Worm (Caenorhabditis elegans): Measurements from ENCODE around the gene ZC53.2.

The ZC53.2 gene

DNA sequence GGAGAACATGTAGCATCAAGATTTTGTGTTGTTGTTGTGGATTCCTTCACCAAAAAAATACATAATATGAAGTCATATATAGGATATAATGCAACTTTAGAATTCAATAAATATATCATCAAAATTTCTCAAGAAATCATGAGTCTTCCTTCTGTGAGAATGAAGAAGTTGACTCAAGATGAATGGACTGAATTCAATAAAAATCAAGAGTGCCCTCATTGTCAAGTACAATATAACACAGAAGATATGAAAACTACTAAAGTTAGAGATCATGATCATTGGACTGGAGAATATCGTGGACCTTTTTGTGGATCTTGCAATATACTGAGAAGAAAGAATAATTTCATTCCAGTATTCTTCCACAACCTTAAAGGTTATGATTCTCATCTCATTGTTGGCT, 11.4 kb upstream of the ZC53.2 start:
- TF ChIP-seq cog-1 (tag; optimal IDR thresholded peaks at IDR 0.05): no peak
- no peak for TF ChIP-seq flt-1 (GFP tag; IDR thresholded peaks at IDR 0.05)
- no peak for TF ChIP-seq ref-1 (GFP tag; conservative IDR thresholded peaks at IDR 0.05)
- no peak for TF ChIP-seq T22C8.4 (GFP tag; IDR thresholded peaks at IDR 0.05)
- TF ChIP-seq ztf-23 (GFP tag; IDR thresholded peaks at IDR 0.05): no peak
- no peak for TF ChIP-seq ztf-29 (GFP tag; IDR thresholded peaks at IDR 0.05)
- no peak for TF ChIP-seq med-1 (GFP tag; optimal IDR thresholded peaks at IDR 0.05; ENCODE audit: insufficient read depth)
- no peak for TF ChIP-seq tab-1 (GFP tag; IDR thresholded peaks at IDR 0.05)
- no peak for TF ChIP-seq klf-2 (GFP tag; conservative IDR thresholded peaks at IDR 0.05)

DNA sequence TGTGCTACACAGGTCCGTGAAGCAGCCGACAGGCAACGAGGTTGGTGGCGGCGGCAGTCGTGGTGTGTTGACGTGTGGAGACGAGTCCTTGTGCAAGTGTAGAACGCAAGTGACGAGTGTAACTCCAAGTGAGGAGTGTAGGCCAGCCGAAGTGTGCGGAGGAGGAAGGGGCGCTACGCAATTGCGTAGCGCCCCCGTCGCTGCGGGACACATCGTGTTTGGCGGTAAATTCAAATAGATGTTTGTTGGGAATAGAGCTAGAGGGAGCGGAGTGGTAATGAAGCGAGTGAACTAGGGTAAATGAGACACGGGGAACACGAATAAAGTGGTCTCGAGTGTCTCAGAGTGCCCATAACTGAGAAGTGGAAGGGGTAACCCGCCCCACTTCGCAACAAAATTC, 9.5 kb upstream of the ZC53.2 start:
- peak; percentile 99 for TF ChIP-seq ztf-23 (GFP tag; IDR thresholded peaks at IDR 0.05)

DNA sequence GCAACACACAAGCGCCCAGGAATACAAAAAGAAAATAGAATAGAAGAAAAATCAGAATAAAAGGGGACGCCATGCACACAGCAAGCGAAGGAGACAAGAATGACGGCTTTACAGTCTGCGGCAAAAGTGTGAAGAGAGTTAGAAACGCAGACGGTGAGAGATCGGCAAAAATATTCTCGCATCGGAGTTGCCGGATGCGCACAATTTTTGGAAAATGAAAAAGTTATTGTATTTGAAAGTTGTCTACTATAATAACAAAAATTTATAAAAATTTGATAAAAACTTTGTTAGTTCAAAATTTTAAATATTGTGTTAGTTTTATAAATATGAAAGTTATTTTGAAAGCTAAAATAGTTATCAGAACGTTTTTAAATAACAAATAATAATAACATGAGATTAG, 1.7 kb downstream of the ZC53.2 start, which contains the start of gene ZC53.22:
TSS of gene ZC53.22 (minus strand) at position 101 of the 400 bp plus-strand sequence.
- TF ChIP-seq cog-1 (tag; optimal IDR thresholded peaks at IDR 0.05): no peak
- TF ChIP-seq med-1 (GFP tag; optimal IDR thresholded peaks at IDR 0.05; ENCODE audit: insufficient read depth): no peak
- TF ChIP-seq ref-1 (GFP tag; conservative IDR thresholded peaks at IDR 0.05): no peak
- TF ChIP-seq ztf-29 (GFP tag; IDR thresholded peaks at IDR 0.05): no peak
- no peak for TF ChIP-seq flt-1 (GFP tag; IDR thresholded peaks at IDR 0.05)
- no peak for TF ChIP-seq ztf-23 (GFP tag; IDR thresholded peaks at IDR 0.05)
- no peak for TF ChIP-seq T22C8.4 (GFP tag; IDR thresholded peaks at IDR 0.05)
- TF ChIP-seq tab-1 (GFP tag; IDR thresholded peaks at IDR 0.05): no peak
- no peak for TF ChIP-seq klf-2 (GFP tag; conservative IDR thresholded peaks at IDR 0.05)

DNA sequence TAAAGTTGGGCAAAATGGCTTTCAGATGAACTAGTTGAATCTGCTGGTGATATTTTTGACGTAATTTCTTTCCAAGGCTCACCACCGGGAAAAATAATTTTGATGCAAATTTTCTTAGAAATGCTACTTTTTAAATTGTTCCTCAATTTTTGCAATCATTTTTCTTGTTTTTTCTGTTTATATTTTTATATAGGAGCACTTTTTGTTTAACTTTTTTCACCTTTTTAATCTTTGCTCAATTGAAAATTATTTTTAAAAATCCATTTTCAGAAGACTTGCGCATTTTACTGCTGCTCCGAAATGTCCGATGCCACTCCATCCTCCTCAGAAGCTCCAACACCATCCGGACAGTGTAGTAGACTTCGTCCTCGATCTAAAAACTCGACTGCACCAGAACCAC, 6.9 kb downstream of the ZC53.2 start, which contains the start of gene dot-1.5:
TSS of gene dot-1.5 (plus strand) at position 301 of the 400 bp plus-strand sequence.
- TF ChIP-seq klf-2 (GFP tag; conservative IDR thresholded peaks at IDR 0.05): no peak
- no peak for TF ChIP-seq ztf-29 (GFP tag; IDR thresholded peaks at IDR 0.05)

DNA sequence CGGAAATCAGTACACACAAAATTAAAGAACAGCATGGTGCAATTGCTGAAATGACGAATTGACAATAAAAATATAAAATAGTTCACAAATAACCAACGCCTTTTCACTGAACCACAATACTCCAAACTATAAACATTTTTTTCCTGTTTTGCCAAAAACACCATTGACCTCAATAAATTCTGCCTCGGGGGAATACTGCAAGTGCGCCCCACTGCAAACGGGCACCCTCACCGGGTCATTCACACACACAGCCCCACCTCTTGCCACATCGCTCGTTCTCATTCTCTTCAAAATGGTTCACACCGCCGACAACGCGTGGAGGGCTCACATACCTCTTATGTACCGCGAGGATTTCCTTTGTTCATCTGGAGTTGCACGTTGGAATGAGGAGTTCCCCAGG, 9.0 kb downstream of the ZC53.2 start, which contains the start of gene rgs-9:
TSS of gene rgs-9 (plus strand) at position 237 of the 400 bp plus-strand sequence.
- TF ChIP-seq T22C8.4 (GFP tag; IDR thresholded peaks at IDR 0.05): no peak
- no peak for TF ChIP-seq klf-2 (GFP tag; conservative IDR thresholded peaks at IDR 0.05)
- no peak for TF ChIP-seq ztf-23 (GFP tag; IDR thresholded peaks at IDR 0.05)
- TF ChIP-seq ref-1 (GFP tag; conservative IDR thresholded peaks at IDR 0.05): no peak
- no peak for TF ChIP-seq flt-1 (GFP tag; IDR thresholded peaks at IDR 0.05)
- no peak for TF ChIP-seq ztf-29 (GFP tag; IDR thresholded peaks at IDR 0.05)

DNA sequence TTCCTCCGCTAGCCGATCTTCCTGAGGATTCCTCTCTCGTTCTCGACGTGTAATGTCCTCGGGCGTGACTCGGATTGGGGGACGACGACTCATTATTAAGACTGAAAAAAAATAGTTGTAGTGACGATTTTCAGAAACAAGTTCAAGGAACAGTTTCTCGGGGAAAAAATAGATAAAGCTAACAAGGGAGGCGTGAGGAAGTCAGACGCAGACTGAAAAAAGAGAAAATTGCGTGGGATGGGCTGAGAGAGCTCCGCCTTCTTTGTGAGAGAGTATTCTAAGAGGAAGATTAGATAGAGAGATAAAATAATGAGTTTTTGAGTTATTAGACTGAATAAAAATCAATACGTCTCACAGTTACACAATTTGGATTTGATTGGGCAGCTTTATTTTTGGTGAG, 10.8 kb downstream of the ZC53.2 start, which contains the start of gene ZC53.1:
TSS of gene ZC53.1 (minus strand) at position 101 of the 400 bp plus-strand sequence.
- TF ChIP-seq T22C8.4 (GFP tag; IDR thresholded peaks at IDR 0.05): no peak
- TF ChIP-seq cog-1 (tag; optimal IDR thresholded peaks at IDR 0.05): no peak
- no peak for TF ChIP-seq ztf-29 (GFP tag; IDR thresholded peaks at IDR 0.05)
- no peak for TF ChIP-seq ref-1 (GFP tag; conservative IDR thresholded peaks at IDR 0.05)
- TF ChIP-seq med-1 (GFP tag; optimal IDR thresholded peaks at IDR 0.05; ENCODE audit: insufficient read depth): no peak
- no peak for TF ChIP-seq klf-2 (GFP tag; conservative IDR thresholded peaks at IDR 0.05)
- TF ChIP-seq ztf-23 (GFP tag; IDR thresholded peaks at IDR 0.05): no peak
- no peak for TF ChIP-seq tab-1 (GFP tag; IDR thresholded peaks at IDR 0.05)
- TF ChIP-seq flt-1 (GFP tag; IDR thresholded peaks at IDR 0.05): no peak

DNA sequence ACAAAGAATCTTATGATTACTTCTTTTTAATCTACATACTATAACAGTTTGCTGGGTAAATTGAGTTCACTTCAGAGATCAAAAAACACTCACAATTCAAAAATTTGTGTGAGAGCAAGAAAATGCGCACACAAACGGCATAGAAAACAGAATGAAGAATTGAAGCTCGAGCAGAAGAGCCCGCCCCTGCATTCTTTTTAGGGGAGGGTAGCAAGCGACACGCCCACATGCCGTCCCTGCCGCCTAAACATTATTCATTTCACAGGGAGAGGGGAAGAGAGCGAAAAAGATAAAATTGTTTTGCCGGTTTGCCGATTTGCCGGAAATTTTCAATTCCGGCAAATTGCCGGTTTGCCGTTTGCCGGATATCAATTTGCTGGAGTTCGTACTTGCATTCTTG, 14.7 kb downstream of the ZC53.2 start:
- TF ChIP-seq T22C8.4 (GFP tag; IDR thresholded peaks at IDR 0.05): peak; percentile 39; the same call in 1 of the 2 replicates
- TF ChIP-seq ztf-23 (GFP tag; IDR thresholded peaks at IDR 0.05): peak; percentile 71
- TF ChIP-seq klf-2 (GFP tag; conservative IDR thresholded peaks at IDR 0.05): no peak
- peak; percentile 8; the same call in 1 of the 2 replicates for TF ChIP-seq flt-1 (GFP tag; IDR thresholded peaks at IDR 0.05)
- 0 out of 2 replicates have a peak, but pooled peaks have one; percentile 48 for TF ChIP-seq tab-1 (GFP tag; IDR thresholded peaks at IDR 0.05)

DNA sequence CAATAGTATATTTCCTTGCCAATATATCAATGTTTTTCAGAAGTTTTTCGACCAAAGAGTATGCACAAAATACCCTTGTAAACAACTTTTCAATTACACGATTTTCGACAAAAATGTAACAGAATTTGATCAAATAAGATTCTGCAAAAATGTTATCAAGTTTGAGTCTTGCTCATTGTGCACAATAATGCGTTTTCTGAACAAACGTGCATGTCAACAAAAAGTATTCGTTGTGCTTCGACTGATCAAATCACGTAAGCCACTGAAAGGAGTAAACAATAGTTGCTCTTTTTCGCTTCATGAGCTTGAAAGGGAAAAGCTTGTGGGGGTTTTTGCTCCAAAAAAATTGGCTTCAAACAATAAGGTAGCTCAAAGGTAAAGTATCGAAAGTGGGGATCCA, 17.0 kb downstream of the ZC53.2 start:
- TF ChIP-seq klf-2 (GFP tag; conservative IDR thresholded peaks at IDR 0.05): no peak
- no peak for TF ChIP-seq cog-1 (tag; optimal IDR thresholded peaks at IDR 0.05)
- TF ChIP-seq med-1 (GFP tag; optimal IDR thresholded peaks at IDR 0.05; ENCODE audit: insufficient read depth): no peak
- no peak for TF ChIP-seq flt-1 (GFP tag; IDR thresholded peaks at IDR 0.05)
- TF ChIP-seq ztf-23 (GFP tag; IDR thresholded peaks at IDR 0.05): no peak
- TF ChIP-seq tab-1 (GFP tag; IDR thresholded peaks at IDR 0.05): no peak
- TF ChIP-seq ref-1 (GFP tag; conservative IDR thresholded peaks at IDR 0.05): no peak
- TF ChIP-seq T22C8.4 (GFP tag; IDR thresholded peaks at IDR 0.05): no peak
- no peak for TF ChIP-seq ztf-29 (GFP tag; IDR thresholded peaks at IDR 0.05)

DNA sequence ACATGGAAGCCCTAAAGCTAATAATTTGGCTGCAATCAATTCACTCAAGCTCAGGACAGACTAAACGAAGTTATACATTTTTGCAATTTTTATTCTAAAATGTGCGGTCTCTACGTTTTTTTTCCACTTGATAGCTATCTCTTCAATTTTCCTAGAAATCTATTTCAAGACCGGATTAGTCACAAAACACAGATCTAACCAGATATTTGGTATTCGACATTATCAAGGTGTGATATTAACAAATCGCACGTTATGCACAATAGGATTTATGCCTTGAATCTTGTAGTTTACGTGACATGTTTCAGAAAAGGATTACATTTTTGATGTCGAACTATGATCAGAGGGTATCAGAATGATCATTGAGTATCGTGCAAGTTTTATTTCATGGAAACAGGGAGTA, 22.6 kb downstream of the ZC53.2 start:
- no peak for TF ChIP-seq tab-1 (GFP tag; IDR thresholded peaks at IDR 0.05)
- no peak for TF ChIP-seq klf-2 (GFP tag; conservative IDR thresholded peaks at IDR 0.05)
- no peak for TF ChIP-seq med-1 (GFP tag; optimal IDR thresholded peaks at IDR 0.05; ENCODE audit: insufficient read depth)
- TF ChIP-seq ztf-29 (GFP tag; IDR thresholded peaks at IDR 0.05): no peak
- no peak for TF ChIP-seq T22C8.4 (GFP tag; IDR thresholded peaks at IDR 0.05)
- TF ChIP-seq cog-1 (tag; optimal IDR thresholded peaks at IDR 0.05): no peak
- TF ChIP-seq flt-1 (GFP tag; IDR thresholded peaks at IDR 0.05): no peak
- TF ChIP-seq ztf-23 (GFP tag; IDR thresholded peaks at IDR 0.05): no peak
- TF ChIP-seq ref-1 (GFP tag; conservative IDR thresholded peaks at IDR 0.05): no peak

DNA sequence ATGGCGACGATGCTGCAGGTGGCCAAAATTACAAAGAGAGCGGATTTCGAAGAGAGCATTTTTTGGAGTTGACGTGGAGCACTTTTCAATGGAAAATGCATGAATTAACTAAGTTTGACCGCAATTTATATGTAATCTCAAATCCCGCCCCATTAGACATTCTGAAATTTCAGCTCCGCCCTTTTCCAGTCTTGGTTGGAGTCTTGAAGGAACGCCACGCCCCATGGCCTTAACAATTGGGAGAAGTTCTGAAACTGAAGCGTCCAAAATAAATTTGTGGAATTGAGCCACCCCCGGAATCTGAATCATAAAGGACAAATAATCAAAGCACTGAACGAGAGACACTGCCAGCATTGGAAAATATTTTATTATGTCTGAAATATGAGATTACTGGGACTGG, 26.8 kb downstream of the ZC53.2 start, which contains the start of gene B0294.1:
TSS of gene B0294.1 (minus strand) at position 101 of the 400 bp plus-strand sequence.
- no peak for TF ChIP-seq klf-2 (GFP tag; conservative IDR thresholded peaks at IDR 0.05)
- TF ChIP-seq T22C8.4 (GFP tag; IDR thresholded peaks at IDR 0.05): no peak
- TF ChIP-seq tab-1 (GFP tag; IDR thresholded peaks at IDR 0.05): no peak
- no peak for TF ChIP-seq ztf-29 (GFP tag; IDR thresholded peaks at IDR 0.05)
- no peak for TF ChIP-seq cog-1 (tag; optimal IDR thresholded peaks at IDR 0.05)

DNA sequence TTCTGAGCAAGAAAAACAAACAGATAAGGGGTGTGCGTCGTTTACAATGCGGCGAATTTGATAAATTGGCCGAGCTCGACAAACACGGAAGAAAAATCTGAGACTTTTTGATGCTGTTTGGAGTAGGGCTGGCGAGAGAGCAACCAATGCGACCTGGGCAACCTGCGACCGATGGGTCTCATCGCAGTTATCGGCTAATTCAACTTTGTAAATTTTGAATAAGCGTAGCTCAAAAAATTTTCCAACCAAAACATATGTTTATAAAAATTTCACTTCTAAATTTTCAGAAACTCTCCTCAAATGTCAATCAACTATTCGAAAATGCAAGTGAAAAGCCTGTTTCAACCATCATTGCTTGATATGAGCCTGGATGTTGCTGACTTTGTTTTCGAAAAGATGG, 32.2 kb downstream of the ZC53.2 start, which contains the start of gene B0294.3:
TSS of gene B0294.3 (plus strand) at position 301 of the 400 bp plus-strand sequence.
- TF ChIP-seq tab-1 (GFP tag; IDR thresholded peaks at IDR 0.05) (no peak), med-1 (GFP tag; optimal IDR thresholded peaks at IDR 0.05; ENCODE audit: insufficient read depth) (no peak), ztf-29 (GFP tag; IDR thresholded peaks at IDR 0.05) (no peak), ref-1 (GFP tag; conservative IDR thresholded peaks at IDR 0.05) (no peak), flt-1 (GFP tag; IDR thresholded peaks at IDR 0.05) (no peak), T22C8.4 (GFP tag; IDR thresholded peaks at IDR 0.05) (no peak), cog-1 (tag; optimal IDR thresholded peaks at IDR 0.05) (no peak), klf-2 (GFP tag; conservative IDR thresholded peaks at IDR 0.05) (no peak), ztf-23 (GFP tag; IDR thresholded peaks at IDR 0.05) (no peak)

Measured in whole organism, midembryonic.